Worm (Caenorhabditis elegans): Measurements from ENCODE around the gene F11A5.16.

DNA sequence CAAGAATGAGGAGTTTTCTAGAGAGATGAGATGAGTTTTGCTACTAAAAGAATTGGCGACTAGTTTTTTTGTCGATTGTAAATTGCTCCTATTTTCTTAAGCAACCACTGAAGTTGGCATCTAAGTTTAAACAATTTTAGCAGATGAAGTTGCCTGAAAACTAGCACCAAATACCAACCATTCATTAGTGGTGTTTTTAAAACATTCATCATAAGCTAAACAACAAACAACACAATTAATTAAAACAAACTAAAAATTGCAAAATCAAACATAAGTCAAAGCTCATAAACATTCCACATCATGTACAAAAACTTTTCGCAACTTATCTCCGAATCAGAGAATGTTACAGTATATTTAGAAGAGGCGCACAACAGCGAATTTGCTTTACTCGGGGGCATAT, 28.6 kb upstream of the F11A5.16 start, which contains the start of gene srz-13:
- no peak for TF ChIP-seq pqm-1 (tag; optimal IDR thresholded peaks at IDR 0.05)
- TF ChIP-seq mep-1 (tag; optimal IDR thresholded peaks at IDR 0.05) = no peak
- no peak for TF ChIP-seq ceh-8 (GFP tag; optimal IDR thresholded peaks at IDR 0.05)
- no peak for TF ChIP-seq lsy-2 (tag; optimal IDR thresholded peaks at IDR 0.05)
- no peak for TF ChIP-seq snpc-4 (tag; optimal IDR thresholded peaks at IDR 0.05)
- no peak for TF ChIP-seq nhr-12 (tag; optimal IDR thresholded peaks at IDR 0.05)
- TF ChIP-seq zip-4 (GFP tag; optimal IDR thresholded peaks at IDR 0.05) = no peak
- no peak for TF ChIP-seq elt-3 (tag; optimal IDR thresholded peaks at IDR 0.05)
- no peak for TF ChIP-seq unc-62 (GFP tag; optimal IDR thresholded peaks at IDR 0.05)
- TF ChIP-seq ceh-82 (tag; optimal IDR thresholded peaks at IDR 0.05) = no peak
- no peak for TF ChIP-seq sup-37 (GFP tag; optimal IDR thresholded peaks at IDR 0.05)
